Worm (Caenorhabditis elegans): ENCODE data around the gene F25B5.3.
A peak's percentile ranks its signal among the peaks of the same experiment; 100 is the strongest.

Gene F25B5.3

DNA sequence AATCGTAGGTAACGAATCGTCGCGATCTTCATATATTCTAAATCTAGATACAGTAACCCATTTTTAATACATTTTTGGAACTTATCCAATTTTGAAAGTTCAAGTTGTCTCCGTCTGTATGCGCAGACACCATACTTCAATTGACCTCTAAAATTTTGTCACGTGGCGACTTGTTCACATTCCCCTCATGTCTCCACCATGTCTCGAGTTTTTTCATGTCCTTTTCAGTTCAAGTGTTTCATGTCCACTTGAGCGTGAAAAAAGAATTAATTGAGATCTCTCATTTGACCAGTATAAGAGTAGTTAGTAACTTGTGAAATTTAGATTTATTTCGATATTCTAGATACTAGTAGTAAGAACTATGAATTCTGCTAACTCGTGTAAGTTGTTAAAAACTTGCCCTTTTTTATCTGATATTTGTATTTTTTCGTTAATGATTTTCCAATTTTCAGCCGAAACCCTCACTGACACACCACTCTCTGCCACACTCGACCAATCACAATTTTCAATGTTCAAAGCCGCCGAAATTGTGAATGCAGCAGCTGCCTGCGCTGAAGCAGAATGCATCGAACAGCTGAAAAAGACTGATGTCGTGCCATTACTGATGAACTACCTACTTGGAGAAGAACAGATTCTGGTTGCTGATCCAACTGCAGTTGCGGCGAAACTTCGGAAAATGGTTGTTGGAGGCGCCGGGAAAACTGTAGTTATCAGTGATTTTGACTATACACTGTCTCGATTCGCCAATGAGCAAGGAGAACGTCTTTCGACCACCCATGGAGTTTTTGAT, 3.1 kb downstream of the F25B5.3 start (continued):
- TF ChIP-seq sma-3 (GFP tag; optimal IDR thresholded peaks at IDR 0.05) (peak; percentile 69), R02D3.7 (tag; optimal IDR thresholded peaks at IDR 0.05) (no peak), fos-1 (tag; optimal IDR thresholded peaks at IDR 0.05) (peak; percentile 12), zag-1 (tag; optimal IDR thresholded peaks at IDR 0.05) (no peak), crh-2 (tag; optimal IDR thresholded peaks at IDR 0.05) (peak; percentile 25), alr-1 (tag; optimal IDR thresholded peaks at IDR 0.05) (no peak), nhr-6 (tag; optimal IDR thresholded peaks at IDR 0.05) (peak; percentile 57), dmd-4 (tag; optimal IDR thresholded peaks at IDR 0.05) (no peak), gmeb-1 (tag; optimal IDR thresholded peaks at IDR 0.05) (no peak), lin-11 (tag; optimal IDR thresholded peaks at IDR 0.05) (no peak), aly-2 (tag; optimal IDR thresholded peaks at IDR 0.05) (no peak), elt-3 (tag; optimal IDR thresholded peaks at IDR 0.05) (no peak), mbf-1 (tag; optimal IDR thresholded peaks at IDR 0.05) (no peak), lsy-2 (tag; optimal IDR thresholded peaks at IDR 0.05) (peak in 1 of 2 experiments; percentile 38), F13H6.1 (tag; optimal IDR thresholded peaks at IDR 0.05) (no peak)

ce11 chrIII:5953041-5953912, 4.6 kb downstream of the F25B5.3 start:
- no peak for TF ChIP-seq egl-27 (tag; optimal IDR thresholded peaks at IDR 0.05)
- TF ChIP-seq nhr-25 (tag; optimal IDR thresholded peaks at IDR 0.05) = peak; percentile 68
- TF ChIP-seq blmp-1 (tag; optimal IDR thresholded peaks at IDR 0.05; ENCODE audit: insufficient read depth) = peak; percentile 16
- no peak for TF ChIP-seq C34F6.9 (tag; optimal IDR thresholded peaks at IDR 0.05)
- TF ChIP-seq ztf-4 (tag; optimal IDR thresholded peaks at IDR 0.05) = peak; percentile 70

DNA sequence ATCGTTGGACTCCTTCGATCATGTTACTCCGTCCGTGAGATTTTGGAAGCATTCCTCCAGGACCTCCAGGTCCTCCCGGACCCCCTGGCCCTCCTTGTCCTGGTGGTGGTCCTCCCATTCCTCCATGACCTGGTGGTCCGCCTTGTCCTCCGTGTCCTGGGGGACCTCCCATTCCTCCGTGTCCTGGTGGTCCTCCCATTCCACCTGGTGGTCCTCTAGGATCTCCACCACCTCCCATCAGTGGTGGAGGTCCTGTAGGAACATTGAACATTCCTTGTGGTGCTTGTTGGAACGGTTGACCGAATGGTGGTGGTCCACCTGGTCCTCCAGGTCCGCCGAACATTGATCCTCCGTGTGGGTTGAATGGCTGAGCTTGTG, 5.2 kb downstream of the F25B5.3 start:
- TF ChIP-seq nhr-77 (tag; optimal IDR thresholded peaks at IDR 0.05) = no peak
- TF ChIP-seq nhr-237 (tag; optimal IDR thresholded peaks at IDR 0.05) = no peak
- TF ChIP-seq lin-13 (GFP tag; optimal IDR thresholded peaks at IDR 0.05) = no peak
- no peak for TF ChIP-seq F13H6.1 (tag; optimal IDR thresholded peaks at IDR 0.05)
- no peak for TF ChIP-seq lsy-2 (tag; optimal IDR thresholded peaks at IDR 0.05)
- TF ChIP-seq zag-1 (tag; optimal IDR thresholded peaks at IDR 0.05) = no peak
- TF ChIP-seq ztf-4 (tag; optimal IDR thresholded peaks at IDR 0.05) = no peak
- no peak for TF ChIP-seq skn-1 (tag; optimal IDR thresholded peaks at IDR 0.05)
- no peak for TF ChIP-seq blmp-1 (tag; optimal IDR thresholded peaks at IDR 0.05; ENCODE audit: insufficient read depth)
- TF ChIP-seq lin-11 (tag; optimal IDR thresholded peaks at IDR 0.05) = no peak
- no peak for TF ChIP-seq mdl-1 (tag; optimal IDR thresholded peaks at IDR 0.05)
- TF ChIP-seq nhr-11 (tag; optimal IDR thresholded peaks at IDR 0.05) = no peak

- no peak for TF ChIP-seq blmp-1 (tag; optimal IDR thresholded peaks at IDR 0.05; ENCODE audit: insufficient read depth)
- TF ChIP-seq unc-62 (GFP tag; optimal IDR thresholded peaks at IDR 0.05) = no peak
- no peak for TF ChIP-seq nhr-12 (tag; optimal IDR thresholded peaks at IDR 0.05)
- peak; percentile 59 for TF ChIP-seq unc-55 (GFP tag; optimal IDR thresholded peaks at IDR 0.05)
- peak in 1 of 2 experiments; percentile 37 for TF ChIP-seq lsy-2 (tag; optimal IDR thresholded peaks at IDR 0.05)
- no peak for TF ChIP-seq crh-2 (tag; optimal IDR thresholded peaks at IDR 0.05)
- peak; percentile 58 for TF ChIP-seq C34F6.9 (tag; optimal IDR thresholded peaks at IDR 0.05)
- TF ChIP-seq mdl-1 (tag; optimal IDR thresholded peaks at IDR 0.05) = no peak
- no peak for TF ChIP-seq unc-39 (tag; optimal IDR thresholded peaks at IDR 0.05)
- TF ChIP-seq ceh-16 (tag; optimal IDR thresholded peaks at IDR 0.05) = no peak
- TF ChIP-seq lin-13 (GFP tag; optimal IDR thresholded peaks at IDR 0.05) = peak; percentile 5
- no peak for TF ChIP-seq dmd-4 (tag; optimal IDR thresholded peaks at IDR 0.05)
- no peak for TF ChIP-seq lin-39 (tag; optimal IDR thresholded peaks at IDR 0.05)
- no peak for TF ChIP-seq ceh-82 (tag; optimal IDR thresholded peaks at IDR 0.05)
- TF ChIP-seq ama-1 (optimal IDR thresholded peaks at IDR 0.05) = peak; percentile 10
These were observed 9.6 kb downstream of the F25B5.3 start, which contains the start of the genes nono-1 and nop-1 for ce11 chrIII:5958172-5958886. nono-1 (minus strand) TSS chrIII:5958246. nop-1 (plus strand) TSS chrIII:5958722.
